Fruit fly (Drosophila melanogaster) whole organism, pupa: ENCODE measurements around the gene CG1792.

Experiments
- CG12605 ChIP-seq: fragments of 200-800 bp; sonication (Bioruptor generic); IDR thresholded peaks from 2 replicates; pipeline ENCODE4 v1.3.6; 2022; ENCODE audit warnings: missing biosample characterization, missing genetic modification characterization
- CG8301 ChIP-seq: fragments of 200-800 bp; sonication (Bioruptor generic); optimal IDR thresholded peaks from 2 replicates; lab custom pipeline; 2018; ENCODE audit warnings: missing biosample characterization, mild to moderate bottlenecking, missing genetic modification characterization
- D1 ChIP-seq: fragments of 200-800 bp; sonication (Bioruptor generic); optimal IDR thresholded peaks from 2 replicates; lab custom pipeline; 2018; ENCODE audit warnings: missing biosample characterization, mild to moderate bottlenecking, missing genetic modification characterization, moderate library complexity
- fd96Ca ChIP-seq: fragments of 200-800 bp; sonication (Bioruptor generic); IDR thresholded peaks from 3 replicates; pipeline ENCODE4 v1.3.6; 2022; ENCODE audit warnings: missing biosample characterization, missing genetic modification characterization

DNA sequence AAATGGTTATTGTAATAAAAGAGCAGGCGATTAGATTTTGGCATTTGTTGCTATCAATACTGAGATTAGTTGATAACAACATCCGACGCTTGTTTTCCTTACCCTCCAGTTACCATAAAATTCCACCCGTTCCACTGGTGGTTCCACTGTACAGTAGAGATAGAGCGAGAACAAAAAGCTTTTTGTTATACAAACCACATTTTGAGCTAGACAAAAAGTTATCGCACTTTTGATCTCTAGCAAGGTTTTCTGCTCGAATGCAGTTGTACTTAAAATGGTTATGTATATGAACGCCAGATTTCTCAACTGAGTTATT is 11.0 kb upstream of the CG1792 start:
- TF ChIP-seq CG8301 (no peak), D1 (tag; lab: Kevin White, UChicago) (no peak), CG12605 (no peak), fd96Ca (GFP tag; lab: Robert Waterston, UW) (no peak)
